Fruit fly (Drosophila melanogaster) whole organism, embryonic: ENCODE results near the gene Dyrk2.

Experiments
- Abd-B ChIP-seq: fragments of 200-800 bp; sonication (Bioruptor generic); optimal IDR thresholded peaks from 2 replicates; lab custom pipeline; 2018; ENCODE audit warnings: missing biosample characterization, mild to moderate bottlenecking, missing genetic modification characterization, moderate library complexity
- Aef1 ChIP-seq: fragments of 200-800 bp; sonication (Bioruptor generic); IDR thresholded peaks from 3 replicates; pipeline ENCODE4 v1.3.6; 2022; ENCODE audit warnings: missing biosample characterization, missing genetic modification characterization
- Antp ChIP-seq: fragments of 200-800 bp; sonication (Bioruptor generic); optimal IDR thresholded peaks from 3 replicates; lab custom pipeline; 2016; ENCODE audit warnings: missing biosample characterization, missing genetic modification characterization
- CG10274 ChIP-seq: fragments of 200-800 bp; sonication (Bioruptor generic); optimal IDR thresholded peaks from 3 replicates; lab custom pipeline; 2017; ENCODE audit warnings: missing biosample characterization, mild to moderate bottlenecking, missing genetic modification characterization
- CG10321 ChIP-seq: fragments of 200-800 bp; sonication (Bioruptor generic); IDR thresholded peaks from 2 replicates; pipeline ENCODE4 v1.3.6; 2022; ENCODE audit warnings: missing biosample characterization, missing genetic modification characterization
- CG11093 ChIP-seq: fragments of 200-800 bp; sonication (Bioruptor generic); IDR thresholded peaks from 3 replicates; pipeline ENCODE4 v1.3.6; 2022; ENCODE audit warnings: missing biosample characterization, missing genetic modification characterization
- CG14050 ChIP-seq: fragments of 200-800 bp; sonication (Bioruptor generic); IDR thresholded peaks from 3 replicates; pipeline ENCODE4 v1.3.6; 2022; ENCODE audit warnings: missing biosample characterization, missing genetic modification characterization
- CG16863 ChIP-seq: fragments of 200-800 bp; sonication (Bioruptor generic); optimal IDR thresholded peaks from 3 replicates; lab custom pipeline; 2016; ENCODE audit warnings: missing biosample characterization, missing genetic modification characterization
- CG17328 ChIP-seq: fragments of 200-800 bp; sonication (Bioruptor generic); IDR thresholded peaks from 2 replicates; pipeline ENCODE4 v1.3.6; 2022; ENCODE audit warnings: missing biosample characterization, missing genetic modification characterization
- CG17829 ChIP-seq: fragments of 200-800 bp; optimal IDR thresholded peaks from 2 replicates; lab custom pipeline; 2019; ENCODE audit warnings: missing biosample characterization, mild to moderate bottlenecking, missing genetic modification characterization, moderate library complexity
- CG18599 ChIP-seq: fragments of 200-800 bp; sonication (Bioruptor generic); optimal IDR thresholded peaks from 3 replicates; lab custom pipeline; 2017; ENCODE audit warnings: missing biosample characterization, missing genetic modification characterization, mild to moderate bottlenecking, moderate library complexity, missing genetic modification reagents
- CG2120 ChIP-seq: fragments of 200-800 bp; sonication (Bioruptor generic); optimal IDR thresholded peaks from 3 replicates; lab custom pipeline; 2016; ENCODE audit warnings: missing biosample characterization, missing genetic modification characterization
- CG2202 ChIP-seq: fragments of 200-800 bp; sonication (Bioruptor generic); optimal IDR thresholded peaks from 2 replicates; lab custom pipeline; 2018; ENCODE audit warnings: missing biosample characterization, mild to moderate bottlenecking, missing genetic modification characterization
- CG2678 ChIP-seq: fragments of 200-800 bp; sonication (Bioruptor generic); optimal IDR thresholded peaks from 3 replicates; lab custom pipeline; 2019; ENCODE audit warnings: missing biosample characterization, mild to moderate bottlenecking, missing genetic modification characterization, moderate library complexity
- CG3407 ChIP-seq: fragments of 200-800 bp; sonication (Bioruptor generic); optimal IDR thresholded peaks from 2 replicates; lab custom pipeline; 2018; ENCODE audit warnings: missing biosample characterization, mild to moderate bottlenecking, missing genetic modification characterization
- CG4328 ChIP-seq: fragments of 200-800 bp; sonication (Bioruptor generic); optimal IDR thresholded peaks from 3 replicates; lab custom pipeline; 2017; ENCODE audit warnings: missing biosample characterization, missing genetic modification reagents, missing genetic modification characterization
- CG9609 ChIP-seq: fragments of 200-800 bp; sonication (Bioruptor generic); optimal IDR thresholded peaks from 3 replicates; lab custom pipeline; 2016; ENCODE audit warnings: missing biosample characterization, missing genetic modification characterization
- Deaf1 ChIP-seq: fragments of 200-800 bp; optimal IDR thresholded peaks from 3 replicates; lab custom pipeline; 2019; ENCODE audit warnings: missing biosample characterization, mild to moderate bottlenecking, missing genetic modification characterization, moderate library complexity
- Drgx ChIP-seq: fragments of 200-800 bp; sonication (Bioruptor generic); IDR thresholded peaks from 2 replicates; pipeline ENCODE4 v1.3.6; 2022; ENCODE audit warnings: missing biosample characterization, missing genetic modification characterization
- E2f2 ChIP-seq: fragments of 200-800 bp; sonication (Bioruptor generic); IDR thresholded peaks from 2 replicates; pipeline ENCODE4 v1.3.6; 2022; ENCODE audit warnings: missing biosample characterization, missing genetic modification characterization
- Ets97D ChIP-seq: fragments of 200-800 bp; sonication (Bioruptor generic); optimal IDR thresholded peaks from 3 replicates; lab custom pipeline; 2016; ENCODE audit warnings: missing biosample characterization, missing genetic modification characterization
- HmgZ ChIP-seq: fragments of 200-800 bp; sonication (Bioruptor generic); optimal IDR thresholded peaks from 2 replicates; lab custom pipeline; 2018; ENCODE audit warnings: missing biosample characterization, mild to moderate bottlenecking, missing genetic modification characterization
- Hsf ChIP-seq: fragments of 200-800 bp; sonication (Bioruptor generic); optimal IDR thresholded peaks from 3 replicates; lab custom pipeline; 2016; ENCODE audit warnings: missing biosample characterization, missing genetic modification characterization
- NK7.1 ChIP-seq: fragments of 200-800 bp; sonication (Bioruptor generic); optimal IDR thresholded peaks from 3 replicates; lab custom pipeline; 2016; ENCODE audit warnings: missing biosample characterization, missing genetic modification characterization
- Nf-YA ChIP-seq: fragments of 200-800 bp; sonication (Bioruptor generic); IDR thresholded peaks from 2 replicates; pipeline ENCODE4 v1.3.6; 2022; ENCODE audit warnings: missing biosample characterization, missing genetic modification characterization
- NfI ChIP-seq: fragments of 200-800 bp; sonication (Bioruptor generic); optimal IDR thresholded peaks from 3 replicates; lab custom pipeline; 2018; ENCODE audit warnings: missing biosample characterization, mild to moderate bottlenecking, missing genetic modification characterization, moderate library complexity
- Oli ChIP-seq: fragments of 200-800 bp; sonication (Bioruptor generic); optimal IDR thresholded peaks from 2 replicates; lab custom pipeline; 2018; ENCODE audit warnings: missing biosample characterization, mild to moderate bottlenecking, missing genetic modification characterization, moderate library complexity
- PHDP ChIP-seq: fragments of 200-800 bp; sonication (Bioruptor generic); optimal IDR thresholded peaks from 3 replicates; lab custom pipeline; 2018; ENCODE audit warnings: missing biosample characterization, mild to moderate bottlenecking, missing genetic modification characterization, moderate library complexity
- Ptx1 ChIP-seq: fragments of 200-800 bp; sonication (Bioruptor generic); IDR thresholded peaks from 2 replicates; pipeline ENCODE4 v1.3.6; 2022; ENCODE audit warnings: missing biosample characterization, missing genetic modification characterization
- Scr ChIP-seq: fragments of 200-800 bp; sonication (Bioruptor generic); IDR thresholded peaks from 2 replicates; pipeline ENCODE4 v1.3.6; 2022; ENCODE audit warnings: missing biosample characterization, missing genetic modification characterization; ENCODE audit not compliant: partially characterized antibody
- Tbp ChIP-seq: fragments of >200 bp; optimal IDR thresholded peaks from 2 replicates; lab custom pipeline; 2018; ENCODE audit warnings: missing biosample characterization, missing genetic modification characterization
- Vsx1 ChIP-seq: fragments of 200-800 bp; sonication (Bioruptor generic); optimal IDR thresholded peaks from 2 replicates; lab custom pipeline; 2017; ENCODE audit warnings: missing biosample characterization, mild to moderate bottlenecking, missing genetic modification characterization, missing genetic modification reagents
- cato ChIP-seq: fragments of 200-800 bp; sonication (Bioruptor generic); optimal IDR thresholded peaks from 2 replicates; lab custom pipeline; 2016; ENCODE audit warnings: missing biosample characterization, missing genetic modification characterization, borderline replicate concordance
- dysf ChIP-seq: fragments of 200-800 bp; sonication (Bioruptor generic); IDR thresholded peaks from 3 replicates; pipeline ENCODE4 v1.3.6; 2022; ENCODE audit warnings: missing biosample characterization, missing genetic modification characterization
- ewg ChIP-seq: fragments of 200-800 bp; sonication (Bioruptor generic); optimal IDR thresholded peaks from 3 replicates; lab custom pipeline; 2017; ENCODE audit warnings: mild to moderate bottlenecking, missing biosample characterization, missing genetic modification reagents, missing genetic modification characterization
- exex ChIP-seq: fragments of 200-800 bp; sonication (Bioruptor generic); optimal IDR thresholded peaks from 4 replicates; lab custom pipeline; 2018; ENCODE audit warnings: missing biosample characterization, mild to moderate bottlenecking, missing genetic modification characterization, moderate library complexity
- fd96Cb ChIP-seq: fragments of 200-800 bp; sonication (Bioruptor generic); optimal IDR thresholded peaks from 2 replicates; lab custom pipeline; 2018; ENCODE audit warnings: missing biosample characterization, mild to moderate bottlenecking, missing genetic modification characterization, moderate library complexity
- gce ChIP-seq: fragments of 200-800 bp; sonication (Bioruptor generic); IDR thresholded peaks from 3 replicates; pipeline ENCODE4 v1.3.6; 2022; ENCODE audit warnings: missing biosample characterization, missing genetic modification characterization
- gcm ChIP-seq: fragments of 200-800 bp; sonication (Bioruptor generic); optimal IDR thresholded peaks from 2 replicates; lab custom pipeline; 2019; ENCODE audit warnings: missing biosample characterization, mild to moderate bottlenecking, missing genetic modification characterization, moderate library complexity
- gem ChIP-seq: fragments of 200-800 bp; sonication (Bioruptor generic); optimal IDR thresholded peaks from 2 replicates; lab custom pipeline; 2019; ENCODE audit warnings: missing biosample characterization, mild to moderate bottlenecking, missing genetic modification characterization, moderate library complexity
- ham ChIP-seq: fragments of 200-800 bp; sonication (Bioruptor generic); IDR thresholded peaks from 2 replicates; pipeline ENCODE4 v1.3.6; 2022; ENCODE audit warnings: missing biosample characterization, missing genetic modification characterization
- otp ChIP-seq: fragments of 200-800 bp; sonication (Bioruptor generic); IDR thresholded peaks from 3 replicates; pipeline ENCODE4, ENCODE4 v1.3.6; 2022; ENCODE audit warnings: missing biosample characterization, missing genetic modification characterization
- phol ChIP-seq: fragments of 200-800 bp; sonication (Bioruptor generic); optimal IDR thresholded peaks from 3 replicates; lab custom pipeline; 2018; ENCODE audit warnings: missing biosample characterization, mild to moderate bottlenecking, missing genetic modification characterization, moderate library complexity
- sens-2 ChIP-seq: fragments of 200-800 bp; sonication (Bioruptor generic); IDR thresholded peaks from 2 replicates; pipeline ENCODE4 v1.3.6; 2022; ENCODE audit warnings: missing biosample characterization, missing genetic modification characterization
- sisA ChIP-seq: fragments of 200-800 bp; sonication (Bioruptor generic); IDR thresholded peaks from 2 replicates; pipeline ENCODE4 v1.3.6; 2022; ENCODE audit warnings: missing biosample characterization, missing genetic modification characterization
- tgo ChIP-seq: fragments of 200-800 bp; sonication (Bioruptor generic); IDR thresholded peaks from 3 replicates; pipeline ENCODE4 v1.3.6; 2022; ENCODE audit warnings: missing biosample characterization, missing genetic modification characterization
- tio ChIP-seq: fragments of 200-800 bp; sonication (Bioruptor generic); optimal IDR thresholded peaks from 2 replicates; lab custom pipeline; 2017; ENCODE audit warnings: missing biosample characterization, missing genetic modification characterization, inconsistent platforms
- trh ChIP-seq: fragments of 200-800 bp; sonication (Bioruptor generic); optimal IDR thresholded peaks from 2 replicates; lab custom pipeline; 2016; ENCODE audit warnings: missing biosample characterization, missing genetic modification characterization
- ttk ChIP-seq: fragments of 200-800 bp; sonication (Bioruptor generic); IDR thresholded peaks from 2 replicates; pipeline ENCODE4 v2.1.2; 2022; ENCODE audit warnings: missing biosample characterization, missing genetic modification characterization
- vfl ChIP-seq: fragments of 200-800 bp; sonication (Bioruptor generic); optimal IDR thresholded peaks from 2 replicates; lab custom pipeline; 2016; ENCODE audit warnings: missing biosample characterization, missing genetic modification characterization
- vvl ChIP-seq: fragments of 200-800 bp; sonication (Bioruptor generic); IDR thresholded peaks from 2 replicates; pipeline ENCODE4 v1.3.6; 2022; ENCODE audit warnings: missing biosample characterization, missing genetic modification characterization
- wor ChIP-seq: fragments of 200-800 bp; sonication (Bioruptor generic); IDR thresholded peaks from 2 replicates; pipeline ENCODE4 v1.3.6; 2022; ENCODE audit warnings: missing biosample characterization, missing genetic modification characterization

The Dyrk2 gene

DNA sequence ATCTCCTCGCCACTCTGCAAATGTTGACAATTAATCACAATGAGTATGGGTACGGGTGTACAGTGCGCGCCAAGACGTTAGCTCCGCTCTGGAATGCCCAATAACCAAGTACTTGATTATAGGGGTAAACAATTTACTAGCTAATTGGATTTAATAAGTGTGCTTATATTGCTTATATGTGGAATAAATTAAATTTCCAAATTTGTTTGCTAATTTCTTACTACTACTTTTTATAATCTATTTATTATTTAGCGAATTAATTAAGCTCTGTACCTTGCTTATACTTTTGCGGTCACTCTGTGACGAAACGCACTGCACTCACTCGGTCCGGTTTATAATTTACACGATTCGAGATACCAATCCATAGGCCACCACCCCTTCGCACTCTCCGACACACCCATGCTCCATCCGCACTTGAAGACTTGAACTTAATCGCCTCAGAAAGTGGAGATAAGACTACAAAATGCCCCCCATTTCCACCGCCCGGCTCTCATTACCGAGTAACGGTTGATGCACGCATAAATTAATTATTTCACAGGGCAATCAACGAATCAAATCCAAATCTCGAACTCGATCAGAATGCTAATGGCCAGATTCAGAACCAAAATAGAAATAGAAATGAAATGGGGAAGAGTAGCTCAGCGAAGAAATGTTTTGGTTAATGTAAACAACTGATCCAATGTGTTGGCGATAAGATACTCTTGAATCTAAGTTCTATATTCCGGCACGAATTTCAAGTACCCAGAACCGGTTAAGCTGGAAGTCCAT lies 3.8 kb upstream of the Dyrk2 start (continued):
- TF ChIP-seq CG10321, result no peak
- TF ChIP-seq Drgx (GFP tag; lab: Robert Waterston, UW), result peak; percentile 65; the same call in 1 of the 2 replicates
- TF ChIP-seq CG9609, result no peak
- TF ChIP-seq Deaf1, result no peak
- TF ChIP-seq tgo, result no peak
- peak; percentile 12 for TF ChIP-seq Vsx1
- no peak for TF ChIP-seq sisA (GFP tag; lab: Robert Waterston, UW)
- TF ChIP-seq E2f2 (GFP tag; lab: Robert Waterston, UW), result no peak
- TF ChIP-seq CG17829, result peak; percentile 54
- TF ChIP-seq dysf, result 0 out of 3 replicates have a peak, but pooled peaks have one; percentile 20
- TF ChIP-seq CG3407, result peak; percentile 29
- peak; percentile 65 for TF ChIP-seq Oli (tag; lab: Kevin White, UChicago)
- TF ChIP-seq CG11093 (GFP tag; lab: Robert Waterston, UW), result no peak
- no peak for TF ChIP-seq CG2120 (GFP tag; lab: Kevin White, UChicago)
- TF ChIP-seq CG17328, result no peak
- peak; percentile 16 for TF ChIP-seq exex (tag; lab: Kevin White, UChicago)
- no peak for TF ChIP-seq CG14050 (GFP tag; lab: Robert Waterston, UW)
- 0 out of 2 replicates have a peak, but pooled peaks have one; percentile 1 for TF ChIP-seq Ptx1 (GFP tag; lab: Robert Waterston, UW)
- TF ChIP-seq otp (GFP tag; lab: Robert Waterston, UW), result 0 out of 3 replicates have a peak, but pooled peaks have one; percentile 35
- no peak for TF ChIP-seq gce
- TF ChIP-seq PHDP (tag; lab: Kevin White, UChicago), result peak; percentile 37
- TF ChIP-seq vfl, result no peak
- no peak for TF ChIP-seq cato
- peak; percentile 23 for TF ChIP-seq CG2202 (tag; lab: Kevin White, UChicago)
- TF ChIP-seq CG18599 (GFP tag; lab: Kevin White, UChicago), result peak; percentile 28
- no peak for TF ChIP-seq NfI (GFP tag; lab: Kevin White, UChicago)
- peak; percentile 70 for TF ChIP-seq gcm (GFP tag; lab: Kevin White, UChicago)
- no peak for TF ChIP-seq Tbp (GFP tag; lab: Kevin White, UChicago)
- TF ChIP-seq Nf-YA (GFP tag; lab: Robert Waterston, UW), result no peak
- TF ChIP-seq Scr, result no peak
- peak; percentile 72 for TF ChIP-seq phol (tag; lab: Kevin White, UChicago)
- peak; percentile 56 for TF ChIP-seq fd96Cb (tag; lab: Kevin White, UChicago)

DNA sequence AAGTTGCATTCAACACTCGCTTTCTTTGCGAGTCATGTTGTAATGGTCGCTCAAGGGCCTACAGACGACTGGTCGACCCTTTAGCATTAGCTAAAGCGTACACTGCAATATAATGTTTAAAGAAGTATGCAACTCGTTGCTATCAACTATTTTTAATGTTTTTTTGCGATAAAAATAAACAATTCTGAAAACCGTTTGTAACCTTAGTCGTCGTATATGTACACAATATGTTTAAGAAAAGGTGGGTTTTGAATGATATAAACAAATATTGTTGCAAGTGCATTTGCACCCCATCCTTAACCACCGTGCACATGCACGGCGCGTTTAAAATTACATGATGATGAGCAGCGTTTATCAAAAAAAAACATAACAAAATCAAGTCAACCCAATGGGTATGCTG lies 2.2 kb upstream of the Dyrk2 start:
- TF ChIP-seq sens-2 (no peak), CG9609 (no peak), Antp (no peak), Ets97D (GFP tag; lab: Kevin White, UChicago) (no peak), ewg (GFP tag; lab: Kevin White, UChicago) (no peak), vvl (GFP tag; lab: Robert Waterston, UW) (no peak), ttk (GFP tag; lab: Robert Waterston, UW) (no peak), Aef1 (GFP tag; lab: Robert Waterston, UW) (no peak), Hsf (GFP tag; lab: Kevin White, UChicago) (no peak), CG4328 (GFP tag; lab: Kevin White, UChicago) (no peak), CG16863 (GFP tag; lab: Kevin White, UChicago) (no peak), NK7.1 (GFP tag; lab: Kevin White, UChicago) (no peak), tio (no peak), Abd-B (GFP tag; lab: Kevin White, UChicago) (no peak), CG2202 (tag; lab: Kevin White, UChicago) (peak; percentile 17), gem (tag; lab: Kevin White, UChicago) (peak; percentile 41), HmgZ (tag; lab: Kevin White, UChicago) (no peak), CG2678 (no peak), trh (GFP tag; lab: Kevin White, UChicago) (no peak), ham (GFP tag; lab: Robert Waterston, UW) (no peak), wor (no peak), CG10274 (GFP tag; lab: Kevin White, UChicago) (no peak)
